Worm (Caenorhabditis elegans): ENCODE results near the gene C25F9.4.

DNA sequence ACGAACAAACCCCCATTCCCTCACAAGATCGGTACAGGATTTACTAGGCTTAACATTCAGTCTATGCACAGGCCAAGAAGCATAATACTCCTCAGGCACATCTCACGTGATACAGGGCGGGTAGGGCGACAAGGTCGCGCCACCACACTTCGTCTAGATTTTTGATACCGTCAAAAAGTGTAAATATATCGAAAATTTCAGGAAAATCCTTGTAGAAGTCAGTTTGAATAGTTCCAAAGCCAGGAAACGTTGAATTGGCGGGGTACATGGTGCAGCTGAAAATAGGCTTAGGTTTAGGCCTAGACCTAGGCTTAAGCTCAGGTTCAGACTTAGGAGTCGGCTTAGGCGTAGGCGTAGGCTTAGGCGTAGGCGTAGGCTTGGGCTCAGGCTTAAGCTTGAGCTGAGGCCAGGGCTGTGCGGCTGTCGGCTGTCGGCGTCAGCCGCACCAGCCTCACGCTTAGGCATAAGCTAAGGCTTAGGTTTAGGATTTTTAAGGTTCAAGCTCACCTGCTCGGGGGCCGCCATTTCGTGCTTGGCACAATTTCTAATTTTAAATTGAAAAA is 14.1 kb upstream of the C25F9.4 start:
- TF ChIP-seq dao-5 (tag; optimal IDR thresholded peaks at IDR 0.05) (no peak), him-1 (tag; optimal IDR thresholded peaks at IDR 0.05) (no peak), W03F9.2 (tag; optimal IDR thresholded peaks at IDR 0.05) (no peak)
